Fruit fly (Drosophila melanogaster) whole organism, pupa: ENCODE data around the gene CG14314.

Source experiments
- CG10348 ChIP-seq: fragments of 200-800 bp; sonication (Bioruptor generic); IDR thresholded peaks from 2 replicates; pipeline ENCODE4 v1.3.6; 2022; ENCODE audit warnings: missing biosample characterization, missing genetic modification characterization
- CG12605 ChIP-seq: fragments of 200-800 bp; sonication (Bioruptor generic); IDR thresholded peaks from 2 replicates; pipeline ENCODE4 v1.3.6; 2022; ENCODE audit warnings: missing biosample characterization, missing genetic modification characterization
- CG13204 ChIP-seq: fragments of 200-800 bp; sonication (Bioruptor generic); optimal IDR thresholded peaks from 2 replicates; lab custom pipeline; 2018; ENCODE audit warnings: missing biosample characterization, mild to moderate bottlenecking, missing genetic modification characterization, moderate library complexity
- CG14655 ChIP-seq: fragments of 200-800 bp; sonication (Bioruptor generic); optimal IDR thresholded peaks from 3 replicates; lab custom pipeline; 2017; ENCODE audit warnings: mild to moderate bottlenecking, missing biosample characterization, missing genetic modification reagents, missing genetic modification characterization
- CG15710 ChIP-seq: fragments of 200-800 bp; sonication (Bioruptor generic); optimal IDR thresholded peaks from 2 replicates; lab custom pipeline; 2018; ENCODE audit warnings: missing biosample characterization, mild to moderate bottlenecking, missing genetic modification characterization, moderate library complexity
- CG17806 ChIP-seq: fragments of 200-800 bp; sonication (Bioruptor generic); optimal IDR thresholded peaks from 2 replicates; lab custom pipeline; 2018; ENCODE audit warnings: missing biosample characterization, mild to moderate bottlenecking, missing genetic modification characterization, moderate library complexity
- CG32121 ChIP-seq: fragments of 200-800 bp; sonication (Bioruptor generic); IDR thresholded peaks from 2 replicates; pipeline ENCODE4 v1.3.6; 2022; ENCODE audit warnings: missing biosample characterization, missing genetic modification characterization
- CG34367 ChIP-seq: fragments of 200-800 bp; sonication (Bioruptor generic); optimal IDR thresholded peaks from 2 replicates; lab custom pipeline; 2018; ENCODE audit warnings: missing biosample characterization, mild to moderate bottlenecking, missing genetic modification characterization
- CG4496 ChIP-seq: fragments of 200-800 bp; sonication (Bioruptor generic); IDR thresholded peaks from 3 replicates; pipeline ENCODE4 v1.3.6; 2022; ENCODE audit warnings: missing biosample characterization, missing genetic modification characterization
- CG8159 ChIP-seq: fragments of 200-800 bp; sonication (Bioruptor generic); optimal IDR thresholded peaks from 3 replicates; lab custom pipeline; 2018; ENCODE audit warnings: missing biosample characterization, mild to moderate bottlenecking, missing genetic modification characterization, moderate library complexity
- CG8301 ChIP-seq: fragments of 200-800 bp; sonication (Bioruptor generic); optimal IDR thresholded peaks from 2 replicates; lab custom pipeline; 2018; ENCODE audit warnings: missing biosample characterization, mild to moderate bottlenecking, missing genetic modification characterization
- CG9948 ChIP-seq: fragments of 200-800 bp; sonication (Bioruptor generic); optimal IDR thresholded peaks from 2 replicates; lab custom pipeline; 2018; ENCODE audit warnings: missing biosample characterization, mild to moderate bottlenecking, missing genetic modification characterization, moderate library complexity
- D1 ChIP-seq: fragments of 200-800 bp; sonication (Bioruptor generic); optimal IDR thresholded peaks from 2 replicates; lab custom pipeline; 2018; ENCODE audit warnings: missing biosample characterization, mild to moderate bottlenecking, missing genetic modification characterization, moderate library complexity
- EcR ChIP-seq: fragments of 200-800 bp; sonication (Bioruptor generic); optimal IDR thresholded peaks from 3 replicates; lab custom pipeline; 2019; ENCODE audit warnings: missing biosample characterization, missing genetic modification characterization, mild to moderate bottlenecking, moderate library complexity, missing genetic modification reagents
- Ets98B ChIP-seq: fragments of 200-800 bp; sonication (Bioruptor generic); IDR thresholded peaks from 2 replicates; pipeline ENCODE4 v1.3.6; 2022; ENCODE audit warnings: missing biosample characterization, missing genetic modification characterization
- Pif1A ChIP-seq: fragments of 200-800 bp; sonication (Bioruptor generic); optimal IDR thresholded peaks from 3 replicates; lab custom pipeline; 2016; ENCODE audit warnings: missing biosample characterization, missing genetic modification characterization
- Pif1B ChIP-seq: fragments of 200-800 bp; sonication (Bioruptor generic); optimal IDR thresholded peaks from 3 replicates; lab custom pipeline; 2016; ENCODE audit warnings: missing biosample characterization, missing genetic modification characterization
- Snoo ChIP-seq: fragments of 200-800 bp; sonication (Bioruptor generic); optimal IDR thresholded peaks from 3 replicates; lab custom pipeline; 2017; ENCODE audit warnings: missing biosample characterization, mild to moderate bottlenecking, missing genetic modification characterization, inconsistent platforms
- fd96Ca ChIP-seq: fragments of 200-800 bp; sonication (Bioruptor generic); IDR thresholded peaks from 3 replicates; pipeline ENCODE4 v1.3.6; 2022; ENCODE audit warnings: missing biosample characterization, missing genetic modification characterization
- gl ChIP-seq: fragments of 200-800 bp; sonication (Bioruptor generic); optimal IDR thresholded peaks from 2 replicates; lab custom pipeline; 2018; ENCODE audit warnings: missing biosample characterization, mild to moderate bottlenecking, missing genetic modification characterization
- rn ChIP-seq: fragments of 200-800 bp; sonication (Bioruptor generic); IDR thresholded peaks from 2 replicates; pipeline ENCODE4 v1.3.6; 2022; ENCODE audit warnings: missing biosample characterization, missing genetic modification characterization

Gene CG14314

DNA sequence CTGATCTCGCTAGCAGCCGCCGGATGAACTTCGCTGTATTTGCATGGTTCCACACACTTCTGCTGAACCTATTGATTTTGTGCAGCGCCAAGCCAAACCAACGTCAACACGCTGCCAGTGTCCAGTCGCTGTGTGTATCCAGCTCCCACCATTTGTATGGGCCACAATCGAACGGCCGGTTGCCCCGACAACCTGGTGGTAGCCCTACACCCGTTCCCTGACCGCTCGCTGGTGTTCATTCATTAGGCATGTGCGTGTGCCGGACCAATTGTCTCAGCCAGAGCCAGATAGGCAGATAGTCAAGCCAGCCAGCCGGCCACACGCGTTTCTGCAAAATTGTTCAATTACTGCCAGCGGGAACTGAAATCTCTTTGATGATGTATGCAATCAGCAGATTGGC, 24.1 kb upstream of the CG14314 start, which contains the start of gene CG14313:
Gene CG14313 (minus strand): TSS at position 101 of the 400 bp plus-strand sequence.
- TF ChIP-seq Ets98B (no peak), CG15710 (tag; lab: Kevin White, UChicago) (no peak), Pif1B (GFP tag; lab: Kevin White, UChicago) (no peak), CG9948 (tag; lab: Kevin White, UChicago) (no peak), CG4496 (GFP tag; lab: Robert Waterston, UW) (no peak), CG8301 (tag; lab: Kevin White, UChicago) (no peak), D1 (tag; lab: Kevin White, UChicago) (no peak), CG13204 (GFP tag; lab: Kevin White, UChicago) (no peak), CG14655 (GFP tag; lab: Kevin White, UChicago) (no peak), EcR (no peak), fd96Ca (GFP tag; lab: Robert Waterston, UW) (no peak)
- TF ChIP-seq, all 21 proteins: peak for 0

dm6 chr3R:18195295-18195694, 20.6 kb upstream of the CG14314 start:
- TF ChIP-seq CG13204 (GFP tag; lab: Kevin White, UChicago) (no peak), D1 (tag; lab: Kevin White, UChicago) (no peak), CG14655 (GFP tag; lab: Kevin White, UChicago) (no peak), CG4496 (GFP tag; lab: Robert Waterston, UW) (no peak), Ets98B (no peak)

DNA sequence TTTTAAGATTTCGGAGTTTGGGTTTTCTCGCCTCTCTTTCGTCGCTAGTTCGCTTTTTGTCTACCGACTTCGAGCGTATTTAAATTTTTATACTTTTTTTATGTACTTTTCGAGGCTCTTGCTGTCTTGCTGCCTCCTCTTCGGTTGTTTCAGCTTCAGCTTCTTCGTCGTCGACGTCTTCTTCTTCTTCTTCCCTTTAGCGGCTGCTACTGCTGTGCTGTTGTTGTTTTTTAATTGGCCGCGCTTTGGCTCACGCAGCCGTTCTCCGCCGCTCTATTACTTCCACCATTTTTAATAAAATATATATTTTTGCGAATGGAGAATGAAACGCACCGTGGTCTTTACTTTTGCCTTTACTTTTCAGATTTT, 19.3 kb upstream of the CG14314 start:
- TF ChIP-seq Pif1A (GFP tag; lab: Kevin White, UChicago): no peak
- TF ChIP-seq EcR: no peak
- TF ChIP-seq CG10348 (GFP tag; lab: Robert Waterston, UW): no peak

DNA sequence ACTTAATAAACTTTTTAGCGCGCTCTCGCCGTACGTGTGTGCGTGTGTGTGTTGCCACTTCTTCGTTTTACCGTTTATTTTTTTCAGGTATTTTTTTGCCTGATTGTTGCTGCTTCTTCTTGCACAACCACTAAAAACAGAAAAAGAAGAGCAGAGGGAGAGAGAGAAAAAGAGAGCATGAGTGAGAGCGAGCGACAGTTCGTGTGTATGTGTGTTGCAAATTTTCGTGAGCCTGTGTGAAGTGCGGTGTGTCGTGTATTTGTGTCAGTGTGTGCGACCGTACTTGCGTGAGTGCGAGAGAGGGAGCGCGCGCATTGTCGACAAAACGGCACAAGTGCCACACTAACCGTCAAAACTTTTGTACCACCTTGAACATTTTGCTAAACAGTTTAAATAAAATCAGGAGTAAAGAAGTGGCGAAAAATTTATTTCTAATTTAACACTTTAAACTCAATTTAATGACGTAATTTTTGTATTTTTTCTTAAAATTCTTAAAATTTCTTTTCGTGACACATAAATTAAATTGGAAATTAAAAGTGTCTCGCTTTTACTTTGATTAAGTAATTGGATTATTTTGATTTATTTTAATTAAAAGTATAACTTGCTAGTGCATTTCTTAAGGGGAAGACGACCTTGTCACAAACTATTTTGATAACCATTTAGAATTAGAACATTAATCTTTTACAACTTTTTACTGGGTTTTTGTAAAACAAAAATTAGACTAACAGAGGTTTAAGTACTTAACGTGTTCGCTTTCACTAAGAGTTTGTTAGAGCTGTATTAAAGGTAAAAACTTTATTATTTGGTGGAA, 18.7 kb upstream of the CG14314 start:
- TF ChIP-seq fd96Ca (GFP tag; lab: Robert Waterston, UW): no peak
- TF ChIP-seq CG9948 (tag; lab: Kevin White, UChicago): peak; percentile 42
- TF ChIP-seq CG17806 (tag; lab: Kevin White, UChicago): peak; percentile 70
- TF ChIP-seq CG10348 (GFP tag; lab: Robert Waterston, UW): no peak
- TF ChIP-seq D1 (tag; lab: Kevin White, UChicago): peak; percentile 68
- TF ChIP-seq CG8301 (tag; lab: Kevin White, UChicago): peak; percentile 71
- TF ChIP-seq CG15710 (tag; lab: Kevin White, UChicago): peak; percentile 72
- TF ChIP-seq Ets98B: no peak
- TF ChIP-seq Pif1B (GFP tag; lab: Kevin White, UChicago): peak; percentile 86
- peak; percentile 95 for TF ChIP-seq CG13204 (GFP tag; lab: Kevin White, UChicago)
- TF ChIP-seq rn (GFP tag; lab: Robert Waterston, UW): no peak
- TF ChIP-seq CG14655 (GFP tag; lab: Kevin White, UChicago): peak; percentile 73
- TF ChIP-seq CG4496 (GFP tag; lab: Robert Waterston, UW): no peak
- peak; percentile 82 for TF ChIP-seq CG34367
- no peak for TF ChIP-seq CG32121
- TF ChIP-seq Snoo (tag; lab: Kevin White, UChicago): peak; percentile 41
- TF ChIP-seq Pif1A (GFP tag; lab: Kevin White, UChicago): peak; percentile 90
- TF ChIP-seq CG8159 (tag; lab: Kevin White, UChicago): peak; percentile 60
- peak; percentile 72 for TF ChIP-seq EcR
- TF ChIP-seq CG12605 (GFP tag; lab: Robert Waterston, UW): no peak
- TF ChIP-seq gl: peak; percentile 97

dm6 chr3R:18197802-18198148, 18.2 kb upstream of the CG14314 start:
- TF ChIP-seq EcR: no peak
- no peak for TF ChIP-seq CG8159 (tag; lab: Kevin White, UChicago)
- no peak for TF ChIP-seq CG32121
- no peak for TF ChIP-seq CG34367
- no peak for TF ChIP-seq Ets98B

dm6 chr3R:18198518-18199118, 17.3 kb upstream of the CG14314 start:
- TF ChIP-seq D1 (tag; lab: Kevin White, UChicago) (no peak), CG8301 (tag; lab: Kevin White, UChicago) (peak; percentile 9), CG32121 (no peak), CG4496 (GFP tag; lab: Robert Waterston, UW) (no peak), CG15710 (tag; lab: Kevin White, UChicago) (no peak), CG14655 (GFP tag; lab: Kevin White, UChicago) (no peak), CG13204 (GFP tag; lab: Kevin White, UChicago) (peak; percentile 23), EcR (no peak), Pif1A (GFP tag; lab: Kevin White, UChicago) (peak; percentile 31), rn (GFP tag; lab: Robert Waterston, UW) (no peak), CG34367 (no peak), gl (peak; percentile 54), CG10348 (GFP tag; lab: Robert Waterston, UW) (no peak), Ets98B (no peak), Pif1B (GFP tag; lab: Kevin White, UChicago) (peak; percentile 47), CG17806 (tag; lab: Kevin White, UChicago) (no peak), CG9948 (tag; lab: Kevin White, UChicago) (no peak), CG12605 (GFP tag; lab: Robert Waterston, UW) (no peak), CG8159 (tag; lab: Kevin White, UChicago) (no peak), Snoo (tag; lab: Kevin White, UChicago) (peak; percentile 35), fd96Ca (GFP tag; lab: Robert Waterston, UW) (no peak)
